Worm (Caenorhabditis elegans) whole organism, midembryonic: Measurements from ENCODE around the gene xbx-3.

ENCODE experiments used
- T22C8.4 ChIP-seq: fragments of 200-800 bp; sonication (Bioruptor generic); IDR thresholded peaks from 2 replicates; pipeline ENCODE4 v1.3.6; 2022; ENCODE audit warnings: missing genetic modification characterization, missing compliant biosample characterization
- cog-1 ChIP-seq: sonication (generic microtip); optimal IDR thresholded peaks from 2 replicates; lab custom pipeline; 2016; ENCODE audit warnings: missing genetic modification characterization, missing compliant biosample characterization
- flt-1 ChIP-seq: fragments of 200-800 bp; sonication (Bioruptor generic); IDR thresholded peaks from 2 replicates; pipeline ENCODE4 v1.3.6; 2022; ENCODE audit warnings: missing genetic modification characterization, missing compliant biosample characterization
- klf-2 ChIP-seq: fragments of 200-800 bp; sonication (Bioruptor generic); conservative IDR thresholded peaks from 2 replicates; pipeline ENCODE4 v1.3.6; 2022; ENCODE audit warnings: missing genetic modification reagents, missing genetic modification characterization, missing compliant biosample characterization
- med-1 ChIP-seq: sonication (generic microtip); optimal IDR thresholded peaks from 2 replicates; lab custom pipeline; 2017; ENCODE audit warnings: missing genetic modification characterization, mild to moderate bottlenecking, missing compliant biosample characterization, antibody characterized with exemption, missing genetic modification reagents; ENCODE audit not compliant: insufficient read depth
- ref-1 ChIP-seq: fragments of 200-800 bp; sonication (Bioruptor generic); conservative IDR thresholded peaks from 2 replicates; pipeline ENCODE4 v1.3.6; 2022; ENCODE audit warnings: missing genetic modification reagents, missing genetic modification characterization, missing compliant biosample characterization
- tab-1 ChIP-seq: fragments of 200-800 bp; sonication (Bioruptor generic); IDR thresholded peaks from 2 replicates; pipeline ENCODE4 v1.3.6; 2022; ENCODE audit warnings: missing genetic modification characterization, missing compliant biosample characterization
- ztf-23 ChIP-seq: fragments of 200-800 bp; sonication (Bioruptor generic); IDR thresholded peaks from 2 replicates; pipeline ENCODE4 v1.3.6; 2022; ENCODE audit warnings: missing genetic modification reagents, missing genetic modification characterization, missing compliant biosample characterization
- ztf-29 ChIP-seq: fragments of 200-800 bp; sonication (Bioruptor generic); IDR thresholded peaks from 2 replicates; pipeline ENCODE4 v1.3.6; 2022; ENCODE audit warnings: missing genetic modification reagents, missing genetic modification characterization, missing compliant biosample characterization

xbx-3 gene

DNA sequence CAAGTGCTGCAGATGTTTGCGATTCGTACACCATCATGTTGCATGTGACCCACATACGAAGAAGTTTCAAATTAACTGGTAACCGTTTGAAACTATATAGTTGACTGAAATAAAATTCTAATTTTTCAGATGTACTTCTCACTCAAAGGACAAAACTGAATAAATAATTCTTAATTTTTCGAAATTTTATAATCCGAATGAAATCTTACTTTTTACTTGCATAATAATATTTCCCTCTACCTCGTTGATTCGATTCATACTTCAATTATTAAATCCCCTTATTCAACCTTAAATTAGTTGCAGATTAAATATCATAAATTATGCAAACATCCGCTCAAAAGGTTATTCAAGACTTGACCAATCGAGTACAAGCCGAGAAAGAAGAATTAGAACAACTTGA is 50.2 kb downstream of the xbx-3 start, which contains the start of gene T16H12.2:
T16H12.2 (plus strand) TSS at position 301 of the 400 bp plus-strand sequence.
- no peak for TF ChIP-seq ztf-23 (GFP tag; lab: Robert Waterston, UW)
- no peak for TF ChIP-seq flt-1 (GFP tag; lab: Robert Waterston, UW)
- no peak for TF ChIP-seq med-1
- TF ChIP-seq cog-1 (tag; lab: Kevin White, UChicago) = no peak
- no peak for TF ChIP-seq T22C8.4
- no peak for TF ChIP-seq ref-1 (GFP tag; lab: Robert Waterston, UW)
- no peak for TF ChIP-seq tab-1 (GFP tag; lab: Robert Waterston, UW)
- TF ChIP-seq klf-2 = no peak
- no peak for TF ChIP-seq ztf-29 (GFP tag; lab: Robert Waterston, UW)
